Fruit fly (Drosophila melanogaster) whole organism, prepupa: Measurements from ENCODE around the gene JMJD5.

Experiments
- CG11294 ChIP-seq: fragments of 200-800 bp; sonication (Bioruptor generic); IDR thresholded peaks from 2 replicates; pipeline ENCODE4 v1.3.6; 2022; ENCODE audit warnings: missing biosample characterization, missing genetic modification characterization
- CG6276 ChIP-seq: fragments of 200-800 bp; sonication (Bioruptor generic); optimal IDR thresholded peaks from 2 replicates; lab custom pipeline; 2017; ENCODE audit warnings: missing biosample characterization, mild to moderate bottlenecking, missing genetic modification characterization
- CG7368 ChIP-seq: fragments of 200-800 bp; sonication (Bioruptor generic); optimal IDR thresholded peaks from 3 replicates; lab custom pipeline; 2016; ENCODE audit warnings: missing biosample characterization, missing genetic modification characterization
- Eip93F ChIP-seq: fragments of 200-800 bp; sonication (Bioruptor generic); optimal IDR thresholded peaks from 2 replicates; lab custom pipeline; 2016; ENCODE audit warnings: missing biosample characterization, mild to moderate bottlenecking, missing genetic modification characterization
- Ets96B ChIP-seq: fragments of 200-800 bp; optimal IDR thresholded peaks from 2 replicates; lab custom pipeline; 2019; ENCODE audit warnings: missing biosample characterization, mild to moderate bottlenecking, missing genetic modification characterization, moderate library complexity

- TF ChIP-seq Ets96B (no peak), CG11294 (GFP tag; lab: Robert Waterston, UW) (no peak), CG6276 (GFP tag; lab: Kevin White, UChicago) (no peak), CG7368 (GFP tag; lab: Kevin White, UChicago) (no peak), Eip93F (GFP tag; lab: Kevin White, UChicago) (no peak)
These were observed 7.3 kb downstream of the JMJD5 start, which contains the start of gene CG42553 for dm6 chr3L:833878-834277.
